Fruit fly (Drosophila melanogaster) whole organism, prepupa: ENCODE data around the gene CG42512.

Experiments
- Blimp-1 ChIP-seq: fragments of 200-800 bp; sonication (Bioruptor generic); optimal IDR thresholded peaks from 3 replicates; lab custom pipeline; 2017; ENCODE audit warnings: missing biosample characterization, missing genetic modification characterization, mild to moderate bottlenecking, moderate library complexity, missing genetic modification reagents
- CG10631 ChIP-seq: fragments of 200-800 bp; sonication (Bioruptor generic); optimal IDR thresholded peaks from 2 replicates; lab custom pipeline; 2016; ENCODE audit warnings: missing biosample characterization, missing genetic modification characterization
- CG10669 ChIP-seq: fragments of 200-800 bp; sonication (Bioruptor generic); optimal IDR thresholded peaks from 3 replicates; lab custom pipeline; 2018; ENCODE audit warnings: missing biosample characterization, mild to moderate bottlenecking, missing genetic modification characterization, moderate library complexity
- CG11294 ChIP-seq: fragments of 200-800 bp; sonication (Bioruptor generic); IDR thresholded peaks from 2 replicates; pipeline ENCODE4 v1.3.6; 2022; ENCODE audit warnings: missing biosample characterization, missing genetic modification characterization
- CG11762 ChIP-seq: fragments of 200-800 bp; sonication (Bioruptor generic); optimal IDR thresholded peaks from 3 replicates; lab custom pipeline; 2016; ENCODE audit warnings: missing biosample characterization, missing genetic modification characterization; ENCODE audit not compliant: insufficient read depth
- CG11902 ChIP-seq: fragments of 200-800 bp; sonication (Bioruptor generic); optimal IDR thresholded peaks from 3 replicates; lab custom pipeline; 2016; ENCODE audit warnings: missing biosample characterization, missing genetic modification characterization
- CG15336 ChIP-seq: fragments of 200-800 bp; sonication (Bioruptor generic); IDR thresholded peaks from 2 replicates; pipeline ENCODE4 v1.3.6; 2022; ENCODE audit warnings: missing biosample characterization, missing genetic modification characterization
- CG1621 ChIP-seq: fragments of 200-800 bp; sonication (Bioruptor generic); optimal IDR thresholded peaks from 3 replicates; lab custom pipeline; 2018; ENCODE audit warnings: missing biosample characterization, mild to moderate bottlenecking, missing genetic modification characterization
- CG3032 ChIP-seq: fragments of 200-800 bp; optimal IDR thresholded peaks from 2 replicates; lab custom pipeline; 2019; ENCODE audit warnings: missing biosample characterization, mild to moderate bottlenecking, missing genetic modification characterization, moderate library complexity
- CG31627 ChIP-seq: fragments of 200-800 bp; sonication (Bioruptor generic); optimal IDR thresholded peaks from 3 replicates; lab custom pipeline; 2016; ENCODE audit warnings: missing biosample characterization, missing genetic modification characterization
- CG32006 ChIP-seq: fragments of 200-800 bp; sonication (Bioruptor generic); optimal IDR thresholded peaks from 3 replicates; lab custom pipeline; 2017; ENCODE audit warnings: missing biosample characterization, mild to moderate bottlenecking, missing genetic modification characterization
- CG34406 ChIP-seq: fragments of 200-800 bp; sonication (Bioruptor generic); optimal IDR thresholded peaks from 3 replicates; lab custom pipeline; 2016; ENCODE audit warnings: missing biosample characterization, missing genetic modification characterization
- CG4318 ChIP-seq: fragments of 200-800 bp; sonication (Bioruptor generic); optimal IDR thresholded peaks from 3 replicates; lab custom pipeline; 2017; ENCODE audit warnings: missing biosample characterization, mild to moderate bottlenecking, missing genetic modification characterization
- CG6163 ChIP-seq: fragments of 200-800 bp; sonication (Bioruptor generic); IDR thresholded peaks from 3 replicates; pipeline ENCODE4 v1.3.6; 2022; ENCODE audit warnings: missing biosample characterization, missing genetic modification characterization
- CG6276 ChIP-seq: fragments of 200-800 bp; sonication (Bioruptor generic); optimal IDR thresholded peaks from 2 replicates; lab custom pipeline; 2017; ENCODE audit warnings: missing biosample characterization, mild to moderate bottlenecking, missing genetic modification characterization
- CG6792 ChIP-seq: fragments of 200-800 bp; sonication (Bioruptor generic); optimal IDR thresholded peaks from 3 replicates; lab custom pipeline; 2016; ENCODE audit warnings: missing biosample characterization, missing genetic modification characterization
- CG6808 ChIP-seq: fragments of 200-800 bp; sonication (Bioruptor generic); optimal IDR thresholded peaks from 3 replicates; lab custom pipeline; 2017; ENCODE audit warnings: missing biosample characterization, missing genetic modification characterization, mild to moderate bottlenecking, moderate library complexity, missing genetic modification reagents
- CG6854 ChIP-seq: fragments of 200-800 bp; sonication (Bioruptor generic); optimal IDR thresholded peaks from 2 replicates; lab custom pipeline; 2017; ENCODE audit warnings: missing biosample characterization, mild to moderate bottlenecking, missing genetic modification characterization
- CG7368 ChIP-seq: fragments of 200-800 bp; sonication (Bioruptor generic); optimal IDR thresholded peaks from 3 replicates; lab custom pipeline; 2016; ENCODE audit warnings: missing biosample characterization, missing genetic modification characterization
- CG8119 ChIP-seq: fragments of 200-800 bp; sonication (Bioruptor generic); IDR thresholded peaks from 3 replicates; pipeline ENCODE4 v1.3.6; 2022; ENCODE audit warnings: missing biosample characterization, missing genetic modification characterization
- Eip75B ChIP-seq: fragments of 200-800 bp; sonication (Bioruptor generic); optimal IDR thresholded peaks from 3 replicates; lab custom pipeline; 2016; ENCODE audit warnings: missing biosample characterization, missing genetic modification characterization
- Eip78C ChIP-seq: fragments of 200-800 bp; sonication (Bioruptor generic); peaks from one replicate; lab custom pipeline; 2016; ENCODE audit warnings: missing biosample characterization, missing genetic modification characterization
- Eip93F ChIP-seq: fragments of 200-800 bp; sonication (Bioruptor generic); optimal IDR thresholded peaks from 2 replicates; lab custom pipeline; 2016; ENCODE audit warnings: missing biosample characterization, mild to moderate bottlenecking, missing genetic modification characterization
- Ets21C ChIP-seq: fragments of 200-800 bp; sonication (Bioruptor generic); optimal IDR thresholded peaks from 3 replicates; lab custom pipeline; 2016; ENCODE audit warnings: missing biosample characterization, missing genetic modification characterization
- Ets96B ChIP-seq: fragments of 200-800 bp; optimal IDR thresholded peaks from 2 replicates; lab custom pipeline; 2019; ENCODE audit warnings: missing biosample characterization, mild to moderate bottlenecking, missing genetic modification characterization, moderate library complexity
- Gug ChIP-seq: fragments of 200-800 bp; sonication (Bioruptor generic); IDR thresholded peaks from 2 replicates; pipeline ENCODE4 v1.3.6; 2022; ENCODE audit warnings: missing biosample characterization, missing genetic modification characterization
- Hr38 ChIP-seq: sonication (Bioruptor generic); optimal IDR thresholded peaks from 2 replicates; lab custom pipeline; 2016; ENCODE audit warnings: missing biosample characterization, missing genetic modification characterization
- Hr39 ChIP-seq: fragments of 200-800 bp; sonication (Bioruptor generic); optimal IDR thresholded peaks from 2 replicates; lab custom pipeline; 2016; ENCODE audit warnings: missing biosample characterization, missing genetic modification characterization
- Hr4 ChIP-seq: fragments of 200-800 bp; sonication (Bioruptor generic); optimal IDR thresholded peaks from 3 replicates; lab custom pipeline; 2016; ENCODE audit warnings: missing biosample characterization, missing genetic modification characterization
- Met ChIP-seq: fragments of 200-800 bp; sonication (Bioruptor generic); optimal IDR thresholded peaks from 3 replicates; lab custom pipeline; 2016; ENCODE audit warnings: missing biosample characterization, missing genetic modification characterization
- OdsH ChIP-seq: fragments of 200-800 bp; sonication (Bioruptor generic); optimal IDR thresholded peaks from 3 replicates; lab custom pipeline; 2016; ENCODE audit warnings: missing biosample characterization, missing genetic modification characterization
- Smox ChIP-seq: fragments of 200-800 bp; sonication (Bioruptor generic); optimal IDR thresholded peaks from 3 replicates; lab custom pipeline; 2016; ENCODE audit warnings: missing biosample characterization, missing genetic modification characterization
- Sox102F ChIP-seq: fragments of 200-800 bp; sonication (Bioruptor generic); optimal IDR thresholded peaks from 2 replicates; lab custom pipeline; 2016; ENCODE audit warnings: missing biosample characterization, mild to moderate bottlenecking, missing genetic modification characterization
- Sox14 ChIP-seq: fragments of 200-800 bp; sonication (Bioruptor generic); optimal IDR thresholded peaks from 3 replicates; lab custom pipeline; 2016; ENCODE audit warnings: missing biosample characterization, missing genetic modification characterization
- Sox15 ChIP-seq: fragments of 200-800 bp; sonication (Bioruptor generic); optimal IDR thresholded peaks from 3 replicates; lab custom pipeline; 2016; ENCODE audit warnings: missing biosample characterization, missing genetic modification characterization
- achi ChIP-seq: fragments of 200-800 bp; sonication (Bioruptor generic); optimal IDR thresholded peaks from 3 replicates; lab custom pipeline; 2016; ENCODE audit warnings: missing biosample characterization, missing genetic modification characterization
- acj6 ChIP-seq: fragments of 200-800 bp; sonication (Bioruptor generic); optimal IDR thresholded peaks from 3 replicates; lab custom pipeline; 2016; ENCODE audit warnings: missing biosample characterization, missing genetic modification characterization
- cyc ChIP-seq: fragments of 200-800 bp; sonication (Bioruptor generic); optimal IDR thresholded peaks from 3 replicates; lab custom pipeline; 2016; ENCODE audit warnings: missing biosample characterization, missing genetic modification characterization
- dac ChIP-seq: fragments of 200-800 bp; sonication (Bioruptor generic); optimal IDR thresholded peaks from 2 replicates; lab custom pipeline; 2017; ENCODE audit warnings: missing biosample characterization, mild to moderate bottlenecking, missing genetic modification characterization
- eg ChIP-seq: fragments of 200-800 bp; sonication (Bioruptor generic); IDR thresholded peaks from 3 replicates; pipeline ENCODE4 v1.3.6; 2022; ENCODE audit warnings: missing biosample characterization, missing genetic modification characterization
- esn ChIP-seq: fragments of 200-800 bp; sonication (Bioruptor generic); optimal IDR thresholded peaks from 2 replicates; lab custom pipeline; 2016; ENCODE audit warnings: missing biosample characterization, mild to moderate bottlenecking, missing genetic modification characterization, moderate library complexity
- fd59A ChIP-seq: fragments of 200-800 bp; sonication (Bioruptor generic); optimal IDR thresholded peaks from 2 replicates; lab custom pipeline; 2017; ENCODE audit warnings: missing biosample characterization, mild to moderate bottlenecking, missing genetic modification characterization, missing genetic modification reagents
- fd85E ChIP-seq: fragments of 200-800 bp; sonication (Bioruptor generic); optimal IDR thresholded peaks from 3 replicates; lab custom pipeline; 2016; ENCODE audit warnings: missing biosample characterization, missing genetic modification characterization
- fkh ChIP-seq: fragments of 200-800 bp; sonication (Bioruptor generic); optimal IDR thresholded peaks from 3 replicates; lab custom pipeline; 2017; ENCODE audit warnings: missing biosample characterization, mild to moderate bottlenecking, missing genetic modification characterization, moderate library complexity
- net ChIP-seq: fragments of 200-800 bp; sonication (Bioruptor generic); optimal IDR thresholded peaks from 3 replicates; lab custom pipeline; 2016; ENCODE audit warnings: missing biosample characterization, missing genetic modification characterization
- pdm3 ChIP-seq: fragments of 200-800 bp; sonication (Bioruptor generic); optimal IDR thresholded peaks from 3 replicates; lab custom pipeline; 2016; ENCODE audit warnings: missing biosample characterization, missing genetic modification characterization
- salr ChIP-seq, 2 experiments: fragments of 200-800 bp; sonication (Bioruptor generic); optimal IDR thresholded peaks; 3 replicates each; lab custom pipeline; 2016 to 2018; ENCODE audit warnings: missing biosample characterization in 2 of 2, missing genetic modification characterization in 2 of 2, mild to moderate bottlenecking in 1 of 2
- spab ChIP-seq: fragments of 200-800 bp; sonication (Bioruptor generic); optimal IDR thresholded peaks from 2 replicates; lab custom pipeline; 2017; ENCODE audit warnings: missing biosample characterization, mild to moderate bottlenecking, missing genetic modification characterization, missing genetic modification reagents
- ss ChIP-seq, 2 experiments: fragments of 200-800 bp; sonication (Bioruptor generic); optimal IDR thresholded peaks; 2 replicates in 1 of 2; 3 replicates in 1 of 2; lab custom pipeline; 2017 to 2018; ENCODE audit warnings: mild to moderate bottlenecking in 2 of 2, missing biosample characterization in 2 of 2, missing genetic modification characterization in 2 of 2, moderate library complexity in 1 of 2
- svp ChIP-seq: fragments of 200-800 bp; sonication (Bioruptor generic); peaks from one replicate; lab custom pipeline; 2016; ENCODE audit warnings: missing biosample characterization, missing genetic modification characterization
- vri ChIP-seq: fragments of 200-800 bp; sonication (Bioruptor generic); optimal IDR thresholded peaks from 3 replicates; lab custom pipeline; 2016; ENCODE audit warnings: missing biosample characterization, mild to moderate bottlenecking, missing genetic modification characterization

Gene CG42512

dm6 chrX:16633181-16633957, 17.8 kb upstream of the CG42512 start:
- TF ChIP-seq CG32006 (GFP tag; lab: Kevin White, UChicago) (peak; percentile 63), fd85E (GFP tag; lab: Kevin White, UChicago) (no peak), CG6808 (GFP tag; lab: Kevin White, UChicago) (peak; percentile 70), eg (GFP tag; lab: Robert Waterston, UW) (peak; percentile 25; the same call in 2 of the 3 replicates), CG7368 (GFP tag; lab: Kevin White, UChicago) (no peak), CG6792 (GFP tag; lab: Kevin White, UChicago) (no peak), CG10631 (GFP tag; lab: Kevin White, UChicago) (no peak), esn (GFP tag; lab: Kevin White, UChicago) (no peak), CG8119 (GFP tag; lab: Robert Waterston, UW) (0 out of 3 replicates have a peak, but pooled peaks have one; percentile 27), Smox (GFP tag; lab: Kevin White, UChicago) (no peak), net (GFP tag; lab: Kevin White, UChicago) (peak; percentile 22), CG6276 (peak; percentile 65), CG1621 (tag; lab: Kevin White, UChicago) (no peak), Ets21C (GFP tag; lab: Kevin White, UChicago) (no peak), CG6163 (no peak), achi (GFP tag; lab: Kevin White, UChicago) (no peak), cyc (GFP tag; lab: Kevin White, UChicago) (no peak), fd59A (GFP tag; lab: Kevin White, UChicago) (peak; percentile 17), Sox14 (GFP tag; lab: Kevin White, UChicago) (no peak), salr (GFP tag; optimal IDR thresholded peaks at IDR 0.05; lab: Kevin White, UChicago) (peak in 1 of 2 experiments; percentile 3), Gug (GFP tag; lab: Robert Waterston, UW) (0 out of 2 replicates have a peak, but pooled peaks have one; percentile 28), ss (GFP tag; optimal IDR thresholded peaks at IDR 0.05; lab: Kevin White, UChicago) (no peak), CG6854 (GFP tag; lab: Kevin White, UChicago) (no peak), svp (GFP tag; lab: Kevin White, UChicago) (no peak), CG31627 (GFP tag; lab: Kevin White, UChicago) (no peak), Eip78C (GFP tag; lab: Kevin White, UChicago) (peak; percentile 64), Sox15 (GFP tag; lab: Kevin White, UChicago) (no peak), acj6 (GFP tag; lab: Kevin White, UChicago) (no peak), CG4318 (GFP tag; lab: Kevin White, UChicago) (no peak), fkh (GFP tag; lab: Kevin White, UChicago) (peak; percentile 58), CG11762 (GFP tag; lab: Kevin White, UChicago) (no peak), Hr4 (GFP tag; lab: Kevin White, UChicago) (no peak), Blimp-1 (GFP tag; lab: Kevin White, UChicago) (no peak), Met (no peak), CG3032 (no peak), spab (peak; percentile 12), vri (no peak), OdsH (GFP tag; lab: Kevin White, UChicago) (no peak), pdm3 (no peak), CG11294 (GFP tag; lab: Robert Waterston, UW) (peak; percentile 15; the same call in 1 of the 2 replicates), Hr38 (GFP tag; lab: Kevin White, UChicago) (no peak), Eip93F (GFP tag; lab: Kevin White, UChicago) (no peak), Eip75B (no peak), CG10669 (GFP tag; lab: Kevin White, UChicago) (no peak), Sox102F (GFP tag; lab: Kevin White, UChicago) (no peak), Ets96B (tag; lab: Kevin White, UChicago) (peak; percentile 19), Hr39 (GFP tag; lab: Kevin White, UChicago) (no peak), dac (GFP tag; lab: Kevin White, UChicago) (peak; percentile 48), CG15336 (GFP tag; lab: Robert Waterston, UW) (peak; percentile 36; the same call in 1 of the 2 replicates), CG11902 (no peak), CG34406 (no peak)
